Worm (Caenorhabditis elegans) whole organism, L1 larva: Measurements from ENCODE around the gene abu-7.

Experiments
- C04F5.9 ChIP-seq: sonication (generic microtip); optimal IDR thresholded peaks from 2 replicates; lab custom pipeline; 2016; ENCODE audit warnings: missing genetic modification characterization, missing compliant biosample characterization
- Y116A8C.19 ChIP-seq: sonication (generic microtip); optimal IDR thresholded peaks from 2 replicates; lab custom pipeline; 2016; ENCODE audit warnings: missing compliant biosample characterization, missing genetic modification characterization, borderline replicate concordance
- alr-1 ChIP-seq: fragments of 200-800 bp; sonication (Bioruptor generic); optimal IDR thresholded peaks from 2 replicates; lab custom pipeline; 2018; ENCODE audit warnings: borderline replicate concordance, mild to moderate bottlenecking, missing genetic modification characterization, missing compliant biosample characterization
- ama-1 ChIP-seq: fragments of 150-350 bp; optimal IDR thresholded peaks from 2 replicates; lab custom pipeline; 2014
- ceh-8 ChIP-seq: fragments of 200-800 bp; sonication (Bioruptor generic); optimal IDR thresholded peaks from 2 replicates; lab custom pipeline; 2018; ENCODE audit warnings: mild to moderate bottlenecking, missing genetic modification characterization, moderate library complexity, missing compliant biosample characterization
- ces-1 ChIP-seq: fragments of 150-350 bp; optimal IDR thresholded peaks from 2 replicates; lab custom pipeline; 2014; ENCODE audit warnings: missing biosample characterization, missing genetic modification reagents, missing genetic modification characterization
- dpl-1 ChIP-seq, 3 experiments: fragments of 150-350 bp in 2 of 3; sonication (generic microtip) in 1 of 3; optimal IDR thresholded peaks; 2 replicates each; lab custom pipeline; 2014 to 2017; ENCODE audit warnings: missing biosample characterization in 3 of 3, missing genetic modification characterization in 3 of 3, missing genetic modification reagents in 3 of 3
- dsc-1 ChIP-seq: sonication (generic microtip); optimal IDR thresholded peaks from 2 replicates; lab custom pipeline; 2016; ENCODE audit warnings: mild to moderate bottlenecking, missing genetic modification characterization, missing compliant biosample characterization
- efl-1 ChIP-seq, 4 experiments: fragments of 150-350 bp; optimal IDR thresholded peaks in 3 of 4; peaks in 1 of 4; 1 replicate in 1 of 4; 2 replicates in 3 of 4; lab custom pipeline; 2014; ENCODE audit warnings: missing biosample characterization in 2 of 4, missing genetic modification characterization in 2 of 4, missing genetic modification reagents in 2 of 4
- egl-27 ChIP-seq, 2 experiments: fragments of 150-350 bp in 1 of 2; sonication (generic microtip); optimal IDR thresholded peaks; 3 replicates each; lab custom pipeline; 2017 to 2018; ENCODE audit warnings: missing biosample characterization in 2 of 2, missing genetic modification characterization in 2 of 2, missing genetic modification reagents in 2 of 2
- fkh-10 ChIP-seq: sonication (generic microtip); optimal IDR thresholded peaks from 2 replicates; lab custom pipeline; 2017; ENCODE audit warnings: missing biosample characterization, missing genetic modification reagents, missing genetic modification characterization
- fos-1 ChIP-seq: fragments of 150-350 bp; optimal IDR thresholded peaks from 2 replicates; lab custom pipeline; 2014; ENCODE audit warnings: missing biosample characterization, missing genetic modification characterization
- hlh-17 ChIP-seq: fragments of 200-800 bp; sonication (Bioruptor generic); optimal IDR thresholded peaks from 2 replicates; lab custom pipeline; 2018; ENCODE audit warnings: missing genetic modification characterization, mild to moderate bottlenecking, missing compliant biosample characterization, moderate library complexity, borderline replicate concordance
- lin-15B ChIP-seq: fragments of 150-350 bp; sonication (generic microtip); optimal IDR thresholded peaks from 3 replicates; lab custom pipeline; 2014; ENCODE audit warnings: missing biosample characterization, missing genetic modification characterization
- lin-39 ChIP-seq: fragments of 150-350 bp; optimal IDR thresholded peaks from 2 replicates; lab custom pipeline; 2014; ENCODE audit warnings: missing biosample characterization, missing genetic modification reagents, missing genetic modification characterization
- lsy-2 ChIP-seq, 2 experiments: fragments of 150-350 bp; optimal IDR thresholded peaks; 2 replicates each; lab custom pipeline; 2014; ENCODE audit warnings: missing biosample characterization in 2 of 2, missing genetic modification characterization in 2 of 2
- mab-9 ChIP-seq: fragments of 200-800 bp; sonication (Bioruptor generic); IDR thresholded peaks from 2 replicates; pipeline ENCODE4 v1.3.6; 2022; ENCODE audit warnings: missing genetic modification reagents, missing genetic modification characterization, missing compliant biosample characterization
- mep-1 ChIP-seq: fragments of 150-350 bp; optimal IDR thresholded peaks from 2 replicates; lab custom pipeline; 2014; ENCODE audit warnings: missing biosample characterization, missing genetic modification characterization
- nhr-12 ChIP-seq: sonication (generic microtip); optimal IDR thresholded peaks from 2 replicates; lab custom pipeline; 2017; ENCODE audit warnings: missing biosample characterization, missing genetic modification characterization
- nhr-28 ChIP-seq: fragments of 150-350 bp; optimal IDR thresholded peaks from 2 replicates; lab custom pipeline; 2014; ENCODE audit warnings: missing biosample characterization, missing genetic modification characterization
- nhr-47 ChIP-seq: sonication (generic microtip); optimal IDR thresholded peaks from 2 replicates; lab custom pipeline; 2016; ENCODE audit warnings: mild to moderate bottlenecking, missing genetic modification characterization, moderate library complexity, missing compliant biosample characterization
- nhr-77 ChIP-seq: fragments of 150-350 bp; optimal IDR thresholded peaks from 2 replicates; lab custom pipeline; 2014; ENCODE audit warnings: missing biosample characterization, missing genetic modification characterization
- nhr-85 ChIP-seq: sonication (generic microtip); peaks from one replicate; lab custom pipeline; 2016; ENCODE audit warnings: missing genetic modification characterization, inconsistent platforms, missing compliant biosample characterization
- pag-3 ChIP-seq: sonication (generic microtip); optimal IDR thresholded peaks from 2 replicates; lab custom pipeline; 2017; ENCODE audit warnings: missing genetic modification characterization, mild to moderate bottlenecking, missing compliant biosample characterization, antibody characterized with exemption, borderline replicate concordance; ENCODE audit not compliant: insufficient read depth
- pax-3 ChIP-seq: fragments of 200-800 bp; sonication (Bioruptor generic); optimal IDR thresholded peaks from 2 replicates; lab custom pipeline; 2018; ENCODE audit warnings: mild to moderate bottlenecking, missing genetic modification characterization, moderate library complexity, missing compliant biosample characterization
- rnt-1 ChIP-seq: sonication (generic microtip); optimal IDR thresholded peaks from 2 replicates; lab custom pipeline; 2016; ENCODE audit warnings: mild to moderate bottlenecking, missing genetic modification characterization, moderate library complexity, missing compliant biosample characterization
- snu-23 ChIP-seq: sonication (generic microtip); optimal IDR thresholded peaks from 2 replicates; lab custom pipeline; 2016; ENCODE audit warnings: missing genetic modification characterization, missing compliant biosample characterization
- sox-4 ChIP-seq: sonication (generic microtip); optimal IDR thresholded peaks from 2 replicates; lab custom pipeline; 2016; ENCODE audit warnings: missing genetic modification characterization, missing compliant biosample characterization
- swsn-7 ChIP-seq: sonication (generic microtip); optimal IDR thresholded peaks from 2 replicates; lab custom pipeline; 2016; ENCODE audit warnings: missing genetic modification characterization, missing compliant biosample characterization
- unc-30 ChIP-seq: sonication (generic microtip); optimal IDR thresholded peaks from 2 replicates; lab custom pipeline; 2017; ENCODE audit warnings: missing biosample characterization, missing genetic modification characterization
- unc-86 ChIP-seq: sonication (generic microtip); optimal IDR thresholded peaks from 2 replicates; lab custom pipeline; 2016; ENCODE audit warnings: missing genetic modification characterization, missing compliant biosample characterization
- unc-98 ChIP-seq: fragments of 200-800 bp; sonication (Bioruptor generic); IDR thresholded peaks from 2 replicates; pipeline ENCODE4 v1.3.6; 2022; ENCODE audit warnings: missing genetic modification characterization, missing compliant biosample characterization
- vab-15 ChIP-seq: sonication (generic microtip); optimal IDR thresholded peaks from 2 replicates; lab custom pipeline; 2017; ENCODE audit warnings: missing genotype, mild to moderate bottlenecking, missing genetic modification characterization, missing compliant biosample characterization
- xbp-1 ChIP-seq: sonication (generic microtip); optimal IDR thresholded peaks from 2 replicates; lab custom pipeline; 2016; ENCODE audit warnings: missing genetic modification characterization, missing compliant biosample characterization
- zip-4 ChIP-seq: fragments of 200-800 bp; sonication (Bioruptor generic); optimal IDR thresholded peaks from 2 replicates; lab custom pipeline; 2018; ENCODE audit warnings: mild to moderate bottlenecking, missing genetic modification characterization, moderate library complexity, missing compliant biosample characterization
- ztf-11 ChIP-seq, 2 experiments: sonication (generic microtip); optimal IDR thresholded peaks; 2 replicates each; lab custom pipeline; 2016 to 2017; ENCODE audit warnings: missing genetic modification characterization in 2 of 2, missing biosample characterization in 1 of 2, missing compliant biosample characterization in 1 of 2

The abu-7 gene

DNA sequence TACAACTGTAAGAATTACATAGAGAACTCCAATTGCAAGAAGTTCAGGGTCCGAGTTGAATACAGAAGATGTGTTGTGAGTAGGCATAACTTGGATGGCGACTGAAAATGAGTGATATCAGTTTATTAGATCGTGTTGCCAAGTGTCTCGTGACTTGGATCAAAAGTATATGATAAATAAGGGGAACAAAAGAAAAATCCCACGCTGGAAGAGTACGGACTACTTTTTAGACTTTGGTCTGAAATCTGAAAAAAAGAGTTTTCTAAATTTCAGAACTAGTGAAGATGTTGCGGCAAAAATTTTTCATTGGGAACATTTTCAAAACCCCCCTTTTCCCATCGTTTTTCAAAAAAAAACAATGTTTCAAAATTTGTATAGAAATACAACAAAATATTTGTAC is 5.0 kb upstream of the abu-7 start, which contains the start of gene srt-64:
srt-64 (minus strand) TSS at position 101 of the 400 bp plus-strand sequence.
- TF ChIP-seq snu-23 (GFP tag; lab: Kevin White, UChicago) (no peak), efl-1 (optimal IDR thresholded peaks at IDR 0.05; lab: Kevin White, UChicago) (no peak), efl-1 (GFP tag; optimal IDR thresholded peaks at IDR 0.05 in 1 of 2; lab: Kevin White, UChicago) (no peak), Y116A8C.19 (tag; lab: Kevin White, UChicago) (no peak), nhr-85 (tag; lab: Kevin White, UChicago) (no peak), mep-1 (tag; lab: Kevin White, UChicago) (no peak), unc-30 (tag; lab: Kevin White, UChicago) (no peak), C04F5.9 (tag; lab: Kevin White, UChicago) (no peak), dpl-1 (GFP tag; optimal IDR thresholded peaks at IDR 0.05; lab: Kevin White, UChicago) (no peak), unc-98 (GFP tag; lab: Robert Waterston, UW) (no peak), pag-3 (tag; lab: Kevin White, UChicago) (no peak), mab-9 (no peak), lin-39 (no peak), lin-15B (tag; lab: Kevin White, UChicago) (no peak), nhr-28 (tag; lab: Kevin White, UChicago) (no peak), nhr-47 (tag; lab: Kevin White, UChicago) (no peak), fos-1 (tag; lab: Kevin White, UChicago) (no peak), unc-86 (no peak), zip-4 (GFP tag; lab: Kevin White, UChicago) (no peak)

DNA sequence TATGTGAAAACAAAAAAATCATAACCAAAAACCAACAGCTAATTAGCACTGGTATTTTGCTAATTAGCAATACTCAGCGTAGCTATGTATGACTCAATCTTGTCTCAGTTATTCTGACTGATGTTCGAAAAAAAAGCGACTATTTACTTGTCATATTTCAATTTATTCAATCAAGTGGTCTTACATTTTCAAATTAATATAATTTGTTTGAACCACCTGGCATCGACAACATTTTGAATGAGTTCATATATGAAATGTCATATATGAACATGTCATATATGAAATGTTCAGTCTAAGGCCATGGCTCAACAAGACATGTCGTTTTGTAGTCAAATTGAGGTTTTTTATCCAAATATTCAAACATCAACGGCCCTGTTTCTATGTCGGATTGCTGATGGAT is 844 bp upstream of the abu-7 start, which contains the start of gene srw-140:
srw-140 (plus strand) TSS at position 301 of the 400 bp plus-strand sequence.
- TF ChIP-seq ztf-11 (tag; optimal IDR thresholded peaks at IDR 0.05; lab: Kevin White, UChicago) = no peak
- TF ChIP-seq egl-27 (tag; optimal IDR thresholded peaks at IDR 0.05; lab: Kevin White, UChicago) = no peak
- TF ChIP-seq sox-4 (tag; lab: Kevin White, UChicago) = no peak
- no peak for TF ChIP-seq dsc-1 (tag; lab: Kevin White, UChicago)
- no peak for TF ChIP-seq fkh-10 (GFP tag; lab: Kevin White, UChicago)
- no peak for TF ChIP-seq swsn-7 (tag; lab: Kevin White, UChicago)
- no peak for TF ChIP-seq efl-1 (optimal IDR thresholded peaks at IDR 0.05; lab: Kevin White, UChicago)
- TF ChIP-seq efl-1 (GFP tag; optimal IDR thresholded peaks at IDR 0.05 in 1 of 2; lab: Kevin White, UChicago) = peak in 1 of 2 experiments; percentile 70

DNA sequence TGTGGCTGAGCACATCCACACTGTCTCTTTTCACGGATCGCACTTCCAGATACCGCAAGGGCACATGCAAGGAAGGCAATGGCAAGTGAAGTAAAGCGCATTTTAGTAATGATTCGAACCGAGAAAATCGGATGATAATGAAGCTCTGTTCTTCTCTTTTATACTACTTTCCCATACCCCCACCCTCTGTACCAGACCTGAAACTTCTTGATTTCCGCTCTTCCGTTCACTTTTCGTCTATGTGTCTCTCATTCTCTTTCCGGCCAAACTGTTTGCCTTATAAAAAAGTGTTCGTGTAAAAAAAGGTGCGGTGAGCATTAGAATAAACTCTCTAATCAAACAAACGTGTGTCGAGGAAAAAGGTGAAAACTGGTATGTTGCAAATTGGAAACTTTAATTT is 2.8 kb downstream of the abu-7 start, which contains the start of gene abu-6:
abu-6 (minus strand) TSS at position 101 of the 400 bp plus-strand sequence.
- no peak for TF ChIP-seq xbp-1 (tag; lab: Kevin White, UChicago)
- TF ChIP-seq lsy-2 (tag; optimal IDR thresholded peaks at IDR 0.05; lab: Kevin White, UChicago) = no peak
- TF ChIP-seq ama-1 = no peak
- TF ChIP-seq ces-1 (GFP tag; lab: Kevin White, UChicago) = no peak
- no peak for TF ChIP-seq nhr-77 (tag; lab: Kevin White, UChicago)
- no peak for TF ChIP-seq rnt-1
- TF ChIP-seq alr-1 (tag; lab: Kevin White, UChicago) = no peak
- no peak for TF ChIP-seq vab-15 (tag; lab: Kevin White, UChicago)
- no peak for TF ChIP-seq pax-3 (tag; lab: Kevin White, UChicago)
- no peak for TF ChIP-seq zip-4 (GFP tag; lab: Kevin White, UChicago)
- TF ChIP-seq hlh-17 (GFP tag; lab: Kevin White, UChicago) = no peak
- no peak for TF ChIP-seq ceh-8 (GFP tag; lab: Kevin White, UChicago)
- TF ChIP-seq nhr-12 (tag; lab: Kevin White, UChicago) = no peak
- no peak for TF ChIP-seq lin-39
- TF ChIP-seq unc-30 (tag; lab: Kevin White, UChicago) = no peak
- TF ChIP-seq dsc-1 (tag; lab: Kevin White, UChicago) = no peak
- no peak for TF ChIP-seq pag-3 (tag; lab: Kevin White, UChicago)
